Fruit fly (Drosophila melanogaster) Kc167 (cell line): ENCODE measurements around the gene 825-Oak.

Source experiments
- Myc ChIP-seq: fragments of >200 bp; optimal IDR thresholded peaks from 2 replicates; lab custom pipeline; 2017; ENCODE audit warnings: missing external identifiers
- Sin3A ChIP-seq: fragments of >200 bp; optimal IDR thresholded peaks from 2 replicates; lab custom pipeline; 2018; ENCODE audit warnings: missing external identifiers
- insv ChIP-seq: fragments of >200 bp; optimal IDR thresholded peaks from 3 replicates; lab custom pipeline; 2018; ENCODE audit warnings: missing external identifiers
- psq ChIP-seq: fragments of >200 bp; optimal IDR thresholded peaks from 2 replicates; lab custom pipeline; 2017; ENCODE audit warnings: missing external identifiers
- ttk ChIP-seq: sonication (Bioruptor generic); optimal IDR thresholded peaks from 2 replicates; lab custom pipeline; 2017; ENCODE audit warnings: missing external identifiers

DNA sequence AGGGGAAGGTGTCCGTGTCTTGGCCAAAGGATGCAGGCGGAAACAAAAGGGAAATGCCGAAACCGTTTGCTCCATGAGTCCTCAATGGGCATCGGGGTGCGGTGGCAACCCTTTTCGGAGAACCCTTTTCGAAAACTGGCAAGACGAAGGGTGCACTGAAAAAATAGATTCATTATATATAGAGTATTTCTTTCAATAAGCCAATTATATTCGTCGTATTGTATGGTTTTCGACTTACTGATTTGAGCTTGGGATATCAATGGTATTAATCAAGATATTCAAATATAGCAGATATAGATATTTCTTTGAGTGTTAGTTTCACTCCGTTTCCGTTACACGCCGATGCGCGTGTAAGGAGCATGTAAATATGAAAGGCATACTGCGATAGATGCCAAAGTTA lies 29.8 kb downstream of the 825-Oak start:
- no peak for TF ChIP-seq Sin3A (lab: Kevin White, UChicago)
- TF ChIP-seq ttk (lab: Kevin White, UChicago) = no peak
- no peak for TF ChIP-seq psq (lab: Kevin White, UChicago)
- TF ChIP-seq insv (lab: Kevin White, UChicago) = no peak
- TF ChIP-seq Myc (lab: Kevin White, UChicago) = no peak
